Worm (Caenorhabditis elegans) whole organism, L4 larva: ENCODE measurements around the gene flp-21.

Experiments
- F10B5.3 ChIP-seq: sonication (generic microtip); optimal IDR thresholded peaks from 2 replicates; lab custom pipeline; 2016; ENCODE audit warnings: mild to moderate bottlenecking, missing genetic modification characterization, missing compliant biosample characterization
- F26F4.8 ChIP-seq: fragments of 200-800 bp; sonication (Bioruptor generic); conservative IDR thresholded peaks from 2 replicates; pipeline ENCODE4 v1.3.6; 2022; ENCODE audit warnings: missing genetic modification characterization, missing compliant biosample characterization
- F49E8.2 ChIP-seq: sonication (generic microtip); optimal IDR thresholded peaks from 2 replicates; lab custom pipeline; 2016; ENCODE audit warnings: missing compliant biosample characterization, mild to moderate bottlenecking, missing genetic modification characterization, borderline replicate concordance
- aha-1 ChIP-seq: fragments of 150-350 bp; peaks from one replicate; lab custom pipeline; 2014; ENCODE audit warnings: missing biosample characterization, missing genetic modification characterization
- ama-1 ChIP-seq: fragments of 150-350 bp; optimal IDR thresholded peaks from 2 replicates; lab custom pipeline; 2014; ENCODE audit warnings: inconsistent platforms, mixed read lengths
- ceh-62 ChIP-seq: sonication (generic microtip); optimal IDR thresholded peaks from 2 replicates; lab custom pipeline; 2017; ENCODE audit warnings: missing biosample characterization, missing genetic modification characterization
- cey-2 ChIP-seq: sonication (generic microtip); optimal IDR thresholded peaks from 3 replicates; lab custom pipeline; 2017; ENCODE audit warnings: missing genetic modification characterization, mild to moderate bottlenecking, missing compliant biosample characterization, antibody characterized with exemption, borderline replicate concordance; ENCODE audit not compliant: insufficient read depth
- ctbp-1 ChIP-seq: fragments of 200-800 bp; sonication (Bioruptor generic); IDR thresholded peaks from 2 replicates; pipeline ENCODE4 v1.3.6; 2022; ENCODE audit warnings: missing genetic modification reagents, missing genetic modification characterization, missing compliant biosample characterization
- dmd-8 ChIP-seq: fragments of 200-800 bp; sonication (Bioruptor generic); IDR thresholded peaks from 2 replicates; pipeline ENCODE4 v1.3.6; 2022; ENCODE audit warnings: missing genetic modification characterization, missing compliant biosample characterization
- dve-1 ChIP-seq: sonication (generic microtip); optimal IDR thresholded peaks from 2 replicates; lab custom pipeline; 2017; ENCODE audit warnings: antibody characterized with exemption, mild to moderate bottlenecking, missing genetic modification characterization, missing compliant biosample characterization; ENCODE audit not compliant: insufficient read depth
- hif-1 ChIP-seq, 2 experiments: sonication (generic microtip); optimal IDR thresholded peaks; 2 replicates each; lab custom pipeline; 2016 to 2017; ENCODE audit warnings: missing compliant biosample characterization in 2 of 2, missing genetic modification characterization in 2 of 2, missing genetic modification reagents in 2 of 2, missing genotype in 2 of 2, mild to moderate bottlenecking in 1 of 2
- hlh-11 ChIP-seq: fragments of 200-800 bp; sonication (Bioruptor generic); optimal IDR thresholded peaks from 2 replicates; lab custom pipeline; 2018; ENCODE audit warnings: mild to moderate bottlenecking, missing genetic modification characterization, missing compliant biosample characterization
- hlh-30 ChIP-seq: sonication (generic microtip); optimal IDR thresholded peaks from 2 replicates; lab custom pipeline; 2017; ENCODE audit warnings: antibody characterized with exemption, mild to moderate bottlenecking, missing genetic modification characterization, missing compliant biosample characterization; ENCODE audit not compliant: insufficient read depth
- lin-1 ChIP-seq: fragments of 200-800 bp; sonication (Bioruptor generic); IDR thresholded peaks from 2 replicates; pipeline ENCODE4 v1.3.6; 2022; ENCODE audit warnings: missing genetic modification reagents, missing genetic modification characterization, missing compliant biosample characterization
- lin-13 ChIP-seq: fragments of 150-350 bp; optimal IDR thresholded peaks from 2 replicates; lab custom pipeline; 2014; ENCODE audit warnings: missing biosample characterization, missing genetic modification reagents, missing genetic modification characterization
- lin-29 ChIP-seq: fragments of 200-800 bp; sonication (Bioruptor generic); IDR thresholded peaks from 2 replicates; pipeline ENCODE4 v1.3.6; 2022; ENCODE audit warnings: missing genetic modification reagents, missing genetic modification characterization, missing compliant biosample characterization
- lsy-2 ChIP-seq, 2 experiments: fragments of 150-350 bp in 1 of 2; sonication (generic microtip) in 1 of 2; optimal IDR thresholded peaks; 2 replicates each; lab custom pipeline; 2014 to 2017; ENCODE audit warnings: missing biosample characterization in 2 of 2, missing genetic modification characterization in 2 of 2
- mdl-1 ChIP-seq, 2 experiments: fragments of 150-350 bp in 1 of 2; sonication (generic microtip) in 1 of 2; optimal IDR thresholded peaks; 2 replicates each; lab custom pipeline; 2014 to 2017; ENCODE audit warnings: missing biosample characterization in 2 of 2, missing genetic modification characterization in 2 of 2
- mdt-29 ChIP-seq: fragments of 200-800 bp; sonication (Bioruptor generic); IDR thresholded peaks from 2 replicates; pipeline ENCODE4 v1.3.6; 2022; ENCODE audit warnings: missing genetic modification reagents, missing genetic modification characterization, missing compliant biosample characterization
- mep-1 ChIP-seq: fragments of 150-350 bp; sonication (generic microtip); optimal IDR thresholded peaks from 3 replicates; lab custom pipeline; 2014; ENCODE audit warnings: missing biosample characterization, missing genetic modification characterization
- mes-2 ChIP-seq: sonication (generic microtip); optimal IDR thresholded peaks from 2 replicates; lab custom pipeline; 2016; ENCODE audit warnings: missing genotype, mild to moderate bottlenecking, missing genetic modification characterization, missing compliant biosample characterization; ENCODE audit not compliant: poor library complexity, severe bottlenecking
- nhr-11 ChIP-seq: fragments of 150-350 bp; optimal IDR thresholded peaks from 2 replicates; lab custom pipeline; 2014; ENCODE audit warnings: missing biosample characterization, missing genetic modification characterization
- nhr-25 ChIP-seq: sonication (generic microtip); optimal IDR thresholded peaks from 2 replicates; lab custom pipeline; 2017; ENCODE audit warnings: missing genetic modification characterization, mild to moderate bottlenecking, missing compliant biosample characterization, antibody characterized with exemption, moderate library complexity, borderline replicate concordance; ENCODE audit not compliant: insufficient read depth
- nhr-28 ChIP-seq: fragments of 150-350 bp; optimal IDR thresholded peaks from 2 replicates; lab custom pipeline; 2014; ENCODE audit warnings: missing biosample characterization, missing genetic modification characterization
- nhr-41 ChIP-seq: fragments of 200-800 bp; sonication (Bioruptor generic); IDR thresholded peaks from 2 replicates; pipeline ENCODE4 v1.3.6; 2022; ENCODE audit warnings: missing genetic modification reagents, missing genetic modification characterization, missing compliant biosample characterization
- nhr-42 ChIP-seq: fragments of 200-800 bp; sonication (Bioruptor generic); IDR thresholded peaks from 2 replicates; pipeline ENCODE4 v1.3.6; 2022; ENCODE audit warnings: missing genetic modification characterization, missing compliant biosample characterization
- nhr-6 ChIP-seq: fragments of 150-350 bp; optimal IDR thresholded peaks from 2 replicates; lab custom pipeline; 2014; ENCODE audit warnings: missing biosample characterization, missing genetic modification characterization
- saeg-2 ChIP-seq: fragments of 200-800 bp; sonication (Bioruptor generic); IDR thresholded peaks from 2 replicates; pipeline ENCODE4 v1.3.6; 2022; ENCODE audit warnings: missing genetic modification reagents, missing genetic modification characterization, missing compliant biosample characterization
- set-16 ChIP-seq: fragments of 200-800 bp; sonication (Bioruptor generic); IDR thresholded peaks from 2 replicates; pipeline ENCODE4 v1.3.6; 2022; ENCODE audit warnings: missing genetic modification reagents, missing genetic modification characterization, missing compliant biosample characterization
- snpc-1.2 ChIP-seq: fragments of 200-800 bp; sonication (Bioruptor generic); IDR thresholded peaks from 2 replicates; pipeline ENCODE4 v1.3.6; 2022; ENCODE audit warnings: missing genetic modification reagents, missing genetic modification characterization, missing compliant biosample characterization
- tra-1 ChIP-seq: fragments of 200-800 bp; sonication (Bioruptor generic); IDR thresholded peaks from 2 replicates; pipeline ENCODE4 v1.3.6; 2022; ENCODE audit warnings: missing genetic modification reagents, missing genetic modification characterization, missing compliant biosample characterization
- unc-39 ChIP-seq: sonication (generic microtip); optimal IDR thresholded peaks from 2 replicates; lab custom pipeline; 2017; ENCODE audit warnings: missing biosample characterization, missing genetic modification characterization
- unc-62 ChIP-seq, 3 experiments: fragments of 150-350 bp in 1 of 3; sonication (generic microtip); optimal IDR thresholded peaks in 2 of 3; peaks in 1 of 3; 1 replicate in 1 of 3; 2 replicates in 2 of 3; lab custom pipeline; 2014 to 2017; ENCODE audit warnings: missing biosample characterization in 3 of 3, missing genetic modification characterization in 3 of 3, missing genetic modification reagents in 3 of 3, missing genotype in 1 of 3
- vab-7 ChIP-seq: fragments of 200-800 bp; sonication (Bioruptor generic); IDR thresholded peaks from 2 replicates; pipeline ENCODE4 v1.3.6; 2022; ENCODE audit warnings: missing genetic modification reagents, missing genetic modification characterization, missing compliant biosample characterization
- zfp-3 ChIP-seq: fragments of 200-800 bp; sonication (Bioruptor generic); conservative IDR thresholded peaks from 2 replicates; pipeline ENCODE4 v1.3.6; 2022; ENCODE audit warnings: missing genetic modification reagents, missing genetic modification characterization, missing compliant biosample characterization

flp-21 gene

DNA sequence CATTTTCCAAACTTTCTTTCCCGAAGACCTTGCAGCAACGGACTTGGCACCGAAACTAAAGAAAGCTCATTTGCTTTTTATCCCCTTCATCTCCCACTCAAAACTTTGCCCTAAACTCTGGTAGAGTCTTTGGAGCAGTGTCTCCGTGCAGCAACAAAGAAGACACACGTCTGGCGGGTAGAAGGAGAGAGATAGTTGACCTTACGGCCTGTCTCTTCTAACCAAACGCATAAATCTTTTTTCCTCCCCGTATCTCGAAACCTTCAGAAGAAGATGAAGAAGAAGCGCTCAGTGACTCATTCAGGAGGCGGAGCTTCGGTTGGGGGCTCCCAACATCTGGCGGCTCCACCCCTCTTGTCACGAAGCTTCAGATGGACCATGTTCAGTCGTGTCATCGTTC, 33.2 kb downstream of the flp-21 start:
- no peak for TF ChIP-seq lsy-2 (tag; optimal IDR thresholded peaks at IDR 0.05; lab: Kevin White, UChicago)
- TF ChIP-seq ama-1 (lab: Kevin White, UChicago) = no peak
- no peak for TF ChIP-seq unc-62 (GFP tag; optimal IDR thresholded peaks at IDR 0.05 in 1 of 2; lab: Kevin White, UChicago)
- no peak for TF ChIP-seq unc-62 (tag; optimal IDR thresholded peaks at IDR 0.05; lab: Kevin White, UChicago)
- no peak for TF ChIP-seq nhr-42
- TF ChIP-seq F49E8.2 (tag; lab: Kevin White, UChicago) = no peak
- TF ChIP-seq hif-1 (tag; optimal IDR thresholded peaks at IDR 0.05; lab: Kevin White, UChicago) = no peak
- no peak for TF ChIP-seq zfp-3
- TF ChIP-seq ctbp-1 (GFP tag; lab: Robert Waterston, UW) = no peak

DNA sequence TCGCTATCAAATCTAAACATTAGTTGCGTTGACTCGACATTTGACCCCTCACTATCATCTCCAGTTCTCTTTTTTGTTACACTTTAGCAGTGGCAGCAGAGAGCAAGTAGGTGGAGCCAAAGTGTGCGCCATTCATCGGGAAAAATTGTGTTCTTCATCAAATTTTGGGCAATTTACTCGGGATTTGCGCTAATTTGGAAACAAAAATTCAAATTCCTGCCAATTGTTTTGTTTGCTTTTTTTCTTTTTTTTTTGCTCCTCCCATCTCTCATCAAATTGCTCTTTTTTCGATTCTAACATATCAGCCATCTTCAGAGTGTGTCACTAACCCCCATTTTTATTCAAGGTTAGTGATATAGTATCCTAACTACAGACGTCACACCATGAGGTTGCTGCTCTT, 33.8 kb downstream of the flp-21 start, which contains the start of gene mig-6:
Gene mig-6, plus strand, starts transcription at position 301 of the 400 bp plus-strand sequence.
- no peak for TF ChIP-seq lin-1
- no peak for TF ChIP-seq nhr-11
- no peak for TF ChIP-seq tra-1 (GFP tag; lab: Robert Waterston, UW)
- no peak for TF ChIP-seq dmd-8 (GFP tag; lab: Robert Waterston, UW)
- TF ChIP-seq unc-39 (tag; lab: Kevin White, UChicago) = no peak
- TF ChIP-seq dve-1 (tag; lab: Kevin White, UChicago) = no peak

DNA sequence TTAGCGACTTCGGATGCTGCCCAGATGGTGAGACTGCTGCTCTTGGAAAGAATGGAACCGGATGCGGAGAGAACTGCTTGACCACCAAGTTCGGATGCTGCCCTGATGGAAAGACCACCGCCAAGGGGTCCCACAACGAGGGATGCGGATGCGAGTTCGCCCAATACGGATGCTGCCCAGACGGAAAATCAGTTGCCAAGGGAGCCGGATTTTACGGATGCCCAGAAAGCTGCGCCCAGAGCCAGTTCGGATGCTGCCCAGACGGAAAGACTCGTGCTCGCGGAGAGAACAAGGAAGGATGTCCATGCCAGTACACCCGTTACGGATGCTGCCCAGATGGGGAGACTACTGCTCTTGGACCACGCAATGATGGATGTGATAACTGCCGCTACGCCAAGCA, 37.8 kb downstream of the flp-21 start:
- TF ChIP-seq lsy-2 (tag; optimal IDR thresholded peaks at IDR 0.05; lab: Kevin White, UChicago) = no peak
- TF ChIP-seq set-16 (GFP tag; lab: Robert Waterston, UW) = peak; percentile 85
- no peak for TF ChIP-seq F10B5.3 (tag; lab: Kevin White, UChicago)
- TF ChIP-seq cey-2 = no peak
- no peak for TF ChIP-seq F26F4.8
- no peak for TF ChIP-seq mdt-29

DNA sequence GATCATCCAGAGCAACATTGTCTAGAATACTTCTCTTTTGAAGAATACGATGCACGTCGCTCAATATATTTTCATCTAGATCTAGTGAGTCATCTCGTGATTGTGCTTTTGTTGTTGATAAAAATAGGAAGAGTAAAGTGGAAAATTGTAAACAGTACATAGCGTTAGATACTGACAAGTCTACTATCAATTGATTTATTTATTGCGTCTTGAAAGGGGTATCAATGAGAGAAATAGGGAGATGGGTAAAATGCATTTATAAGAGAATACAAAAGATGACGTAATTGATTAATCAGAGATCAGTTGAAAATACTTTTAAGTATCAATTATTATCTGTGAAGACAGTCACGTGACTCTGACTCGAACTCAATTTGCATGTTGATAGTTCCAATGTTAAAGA, 43.7 kb downstream of the flp-21 start, which contains the start of gene txt-5:
Gene txt-5, minus strand, starts transcription at position 224 of the 400 bp plus-strand sequence.
- no peak for TF ChIP-seq aha-1
- no peak for TF ChIP-seq saeg-2 (GFP tag; lab: Robert Waterston, UW)
- TF ChIP-seq unc-62 (GFP tag; optimal IDR thresholded peaks at IDR 0.05 in 1 of 2; lab: Kevin White, UChicago) = peak in 1 of 2 experiments; percentile 62
- TF ChIP-seq unc-62 (tag; optimal IDR thresholded peaks at IDR 0.05; lab: Kevin White, UChicago) = no peak
- no peak for TF ChIP-seq ceh-62 (tag; lab: Kevin White, UChicago)
- no peak for TF ChIP-seq nhr-6 (tag; lab: Kevin White, UChicago)
- peak; percentile 53 for TF ChIP-seq mep-1
- peak; percentile 2 for TF ChIP-seq hlh-11 (tag; lab: Kevin White, UChicago)
- peak; percentile 46 for TF ChIP-seq nhr-28 (tag; lab: Kevin White, UChicago)
- TF ChIP-seq lin-13 (GFP tag; lab: Kevin White, UChicago) = no peak
- no peak for TF ChIP-seq dve-1 (tag; lab: Kevin White, UChicago)
- TF ChIP-seq nhr-41 = no peak
- TF ChIP-seq mes-2 (tag; lab: Kevin White, UChicago) = no peak
- no peak for TF ChIP-seq unc-39 (tag; lab: Kevin White, UChicago)
- peak; percentile 45 for TF ChIP-seq hlh-30 (tag; lab: Kevin White, UChicago)
- TF ChIP-seq mdl-1 (tag; optimal IDR thresholded peaks at IDR 0.05; lab: Kevin White, UChicago) = peak in 1 of 2 experiments; percentile 46
- no peak for TF ChIP-seq snpc-1.2

- peak; percentile 5 for TF ChIP-seq ama-1 (lab: Kevin White, UChicago)
- TF ChIP-seq ctbp-1 (GFP tag; lab: Robert Waterston, UW) = no peak
- TF ChIP-seq nhr-25 (tag; lab: Kevin White, UChicago) = no peak
- TF ChIP-seq vab-7 (GFP tag; lab: Robert Waterston, UW) = no peak
- TF ChIP-seq lin-29 (GFP tag; lab: Robert Waterston, UW) = no peak
- TF ChIP-seq nhr-28 (tag; lab: Kevin White, UChicago) = peak; percentile 4
Observed at ce11 chrV:7837809-7838208, 44.6 kb downstream of the flp-21 start, which contains the start of gene ttr-33. Gene ttr-33 (minus strand): TSS chrV:7837909.
